Fruit fly (Drosophila melanogaster): ENCODE measurements around the gene CG1299.

- TF ChIP-seq Myc (optimal IDR thresholded peaks at IDR 0.05) (no peak), psq (optimal IDR thresholded peaks at IDR 0.05) (no peak), Sin3A (optimal IDR thresholded peaks at IDR 0.05) (no peak)
Measured at dm6 chr3L:4142064-4142463, 6.4 kb upstream of the CG1299 start, which contains the start of gene CG32260.

Measured in Kc167 (cell line).